Worm (Caenorhabditis elegans): ENCODE results near the gene Y50D7A.13.

The Y50D7A.13 gene

DNA sequence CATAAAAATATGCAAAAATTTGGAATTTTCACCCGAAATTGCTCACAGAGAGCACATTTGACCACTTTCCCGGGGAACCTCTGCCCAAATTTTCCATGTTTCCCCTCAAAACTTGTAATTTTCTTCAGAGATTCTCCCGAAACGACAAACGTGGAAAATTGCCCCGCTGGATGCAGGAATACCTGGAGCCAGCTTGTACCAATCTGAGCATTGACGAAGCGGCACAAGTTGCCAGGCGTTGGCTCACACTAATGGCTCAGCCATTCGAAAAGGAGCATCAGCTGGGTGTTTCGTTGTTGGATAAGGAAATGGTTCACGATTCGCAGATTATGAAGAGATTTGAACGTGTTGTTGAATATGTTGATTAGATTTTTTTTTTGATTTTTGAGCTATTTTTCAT is 11.9 kb downstream of the Y50D7A.13 start:
- TF ChIP-seq ceh-9 (tag; optimal IDR thresholded peaks at IDR 0.05), result no peak
- no peak for TF ChIP-seq pqm-1 (tag; optimal IDR thresholded peaks at IDR 0.05)
- TF ChIP-seq sox-4 (tag; optimal IDR thresholded peaks at IDR 0.05), result no peak
- TF ChIP-seq madf-2 (tag; optimal IDR thresholded peaks at IDR 0.05), result no peak
- no peak for TF ChIP-seq nfya-1 (tag; optimal IDR thresholded peaks at IDR 0.05)
- no peak for TF ChIP-seq tbx-2 (tag; optimal IDR thresholded peaks at IDR 0.05)
- TF ChIP-seq ahr-1 (tag; optimal IDR thresholded peaks at IDR 0.05), result no peak
- no peak for TF ChIP-seq unc-55 (GFP tag; optimal IDR thresholded peaks at IDR 0.05)
- TF ChIP-seq ceh-2 (tag; optimal IDR thresholded peaks at IDR 0.05), result no peak
- no peak for TF ChIP-seq ceh-22 (tag; optimal IDR thresholded peaks at IDR 0.05)
- TF ChIP-seq ztf-16 (tag; optimal IDR thresholded peaks at IDR 0.05), result no peak
- no peak for TF ChIP-seq elt-2 (tag; optimal IDR thresholded peaks at IDR 0.05)
- no peak for TF ChIP-seq hlh-8 (tag; optimal IDR thresholded peaks at IDR 0.05)
- no peak for TF ChIP-seq gmeb-2 (tag; optimal IDR thresholded peaks at IDR 0.05)
- no peak for TF ChIP-seq pha-2 (tag; optimal IDR thresholded peaks at IDR 0.05)
- no peak for TF ChIP-seq ama-1 (optimal IDR thresholded peaks at IDR 0.05)
- TF ChIP-seq hlh-6 (tag; optimal IDR thresholded peaks at IDR 0.05), result no peak
- no peak for TF ChIP-seq odd-2 (tag; optimal IDR thresholded peaks at IDR 0.05)
- no peak for TF ChIP-seq fkh-10 (GFP tag; optimal IDR thresholded peaks at IDR 0.05)
- no peak for TF ChIP-seq npax-4 (tag; optimal IDR thresholded peaks at IDR 0.05)

- TF ChIP-seq fax-1 (tag; optimal IDR thresholded peaks at IDR 0.05), result no peak
- TF ChIP-seq unc-3 (GFP tag; conservative IDR thresholded peaks at IDR 0.05), result no peak
- no peak for TF ChIP-seq unc-3 (tag; optimal IDR thresholded peaks at IDR 0.05)
- TF ChIP-seq ahr-1 (tag; optimal IDR thresholded peaks at IDR 0.05), result no peak
- TF ChIP-seq unc-42 (tag; optimal IDR thresholded peaks at IDR 0.05), result no peak
- TF ChIP-seq ceh-31 (tag; optimal IDR thresholded peaks at IDR 0.05), result no peak
- TF ChIP-seq tbx-2 (tag; optimal IDR thresholded peaks at IDR 0.05), result no peak
- TF ChIP-seq lin-11 (tag; optimal IDR thresholded peaks at IDR 0.05), result no peak
- no peak for TF ChIP-seq nfya-1 (tag; optimal IDR thresholded peaks at IDR 0.05)
- no peak for TF ChIP-seq ceh-9 (tag; optimal IDR thresholded peaks at IDR 0.05)
- no peak for TF ChIP-seq K02D7.2 (tag; optimal IDR thresholded peaks at IDR 0.05)
- TF ChIP-seq ets-4 (tag; optimal IDR thresholded peaks at IDR 0.05), result no peak
- no peak for TF ChIP-seq hlh-8 (tag; optimal IDR thresholded peaks at IDR 0.05)
- TF ChIP-seq fkh-10 (GFP tag; optimal IDR thresholded peaks at IDR 0.05), result no peak
- TF ChIP-seq lim-6 (tag; optimal IDR thresholded peaks at IDR 0.05), result no peak
- no peak for TF ChIP-seq unc-55 (GFP tag; optimal IDR thresholded peaks at IDR 0.05)
- TF ChIP-seq mec-3 (tag; optimal IDR thresholded peaks at IDR 0.05; ENCODE audit: borderline replicate concordance), result no peak
- no peak for TF ChIP-seq C38D4.7 (GFP tag; optimal IDR thresholded peaks at IDR 0.05)
- no peak for TF ChIP-seq Y22D7AL.16 (tag; optimal IDR thresholded peaks at IDR 0.05)
- no peak for TF ChIP-seq elt-4 (tag; optimal IDR thresholded peaks at IDR 0.05)
- TF ChIP-seq dve-1 (tag; optimal IDR thresholded peaks at IDR 0.05), result no peak
These were observed 29.6 kb downstream of the Y50D7A.13 start, which contains the start of gene xpd-1 for ce11 chrIII:264790-265189. xpd-1 (plus strand) TSS chrIII:265090.

DNA sequence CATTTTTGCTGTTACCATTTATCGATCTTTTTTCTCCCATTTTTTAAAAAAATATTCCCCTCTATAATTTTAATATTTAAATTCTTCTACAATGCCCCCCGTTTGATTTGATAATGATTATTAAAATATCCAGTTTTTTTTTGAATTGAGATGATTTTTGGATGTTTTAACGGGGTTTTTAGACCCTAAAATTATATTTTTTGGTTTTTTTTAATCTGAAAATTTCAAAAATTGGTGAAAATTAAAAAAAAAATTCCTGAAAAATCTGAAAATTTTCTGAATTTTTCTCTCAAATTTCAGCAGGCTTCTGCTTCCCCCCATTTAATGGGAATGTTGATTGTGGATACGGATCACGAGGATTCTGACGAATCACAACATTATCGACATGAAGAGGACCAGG is 40.2 kb downstream of the Y50D7A.13 start, which contains the start of gene Y50D7A.3:
Gene Y50D7A.3 (plus strand): TSS at position 301 of the 400 bp plus-strand sequence.
- TF ChIP-seq K09A11.1 (tag; optimal IDR thresholded peaks at IDR 0.05; ENCODE audit: insufficient read depth), result no peak
- TF ChIP-seq ref-2 (tag; optimal IDR thresholded peaks at IDR 0.05), result no peak
- TF ChIP-seq eyg-1 (tag; optimal IDR thresholded peaks at IDR 0.05), result no peak
- TF ChIP-seq fax-1 (tag; optimal IDR thresholded peaks at IDR 0.05), result no peak
- TF ChIP-seq hlh-30 (tag; optimal IDR thresholded peaks at IDR 0.05; ENCODE audit: insufficient read depth), result no peak
- no peak for TF ChIP-seq C38D4.7 (GFP tag; optimal IDR thresholded peaks at IDR 0.05)

DNA sequence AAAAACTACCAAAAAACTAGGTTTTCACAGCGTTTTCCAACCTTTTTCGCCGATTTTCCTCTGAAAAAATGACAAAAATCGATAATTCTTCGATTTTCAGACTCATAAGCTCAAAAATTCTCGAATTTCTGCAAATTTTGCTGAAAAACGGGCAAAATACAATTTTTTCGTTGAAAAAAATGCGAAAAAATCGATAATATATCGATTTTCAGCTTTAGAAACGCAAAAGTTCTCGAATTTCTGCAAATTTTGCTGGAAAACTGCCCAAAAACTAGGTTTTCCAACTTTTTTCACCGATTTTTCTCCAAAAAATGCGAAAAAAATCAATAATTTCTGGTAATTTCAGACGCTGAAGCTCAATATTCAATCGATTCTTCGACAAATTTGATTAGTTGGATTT is 43.0 kb downstream of the Y50D7A.13 start:
- TF ChIP-seq sdc-2 (tag; optimal IDR thresholded peaks at IDR 0.05), result no peak
- TF ChIP-seq C38D4.7 (GFP tag; optimal IDR thresholded peaks at IDR 0.05), result no peak
- TF ChIP-seq nhr-232 (tag; optimal IDR thresholded peaks at IDR 0.05), result no peak
- no peak for TF ChIP-seq ets-4 (tag; optimal IDR thresholded peaks at IDR 0.05)
- no peak for TF ChIP-seq syd-9 (tag; optimal IDR thresholded peaks at IDR 0.05)
- no peak for TF ChIP-seq pha-4 (tag; optimal IDR thresholded peaks at IDR 0.05)
- no peak for TF ChIP-seq tbx-7 (tag; optimal IDR thresholded peaks at IDR 0.05)
- no peak for TF ChIP-seq ama-1 (optimal IDR thresholded peaks at IDR 0.05)
- TF ChIP-seq K02D7.2 (tag; optimal IDR thresholded peaks at IDR 0.05), result no peak
- TF ChIP-seq pros-1 (tag; optimal IDR thresholded peaks at IDR 0.05), result no peak
- no peak for TF ChIP-seq ceh-31 (tag; optimal IDR thresholded peaks at IDR 0.05)
- no peak for TF ChIP-seq fax-1 (tag; optimal IDR thresholded peaks at IDR 0.05)
- TF ChIP-seq ahr-1 (tag; optimal IDR thresholded peaks at IDR 0.05), result no peak
- no peak for TF ChIP-seq ceh-22 (tag; optimal IDR thresholded peaks at IDR 0.05)
- no peak for TF ChIP-seq unc-55 (GFP tag; optimal IDR thresholded peaks at IDR 0.05)
- no peak for TF ChIP-seq ztf-16 (tag; optimal IDR thresholded peaks at IDR 0.05)

Measured in whole organism, late embryonic.